Worm (Caenorhabditis elegans): ENCODE data around the gene W06G6.2.

DNA sequence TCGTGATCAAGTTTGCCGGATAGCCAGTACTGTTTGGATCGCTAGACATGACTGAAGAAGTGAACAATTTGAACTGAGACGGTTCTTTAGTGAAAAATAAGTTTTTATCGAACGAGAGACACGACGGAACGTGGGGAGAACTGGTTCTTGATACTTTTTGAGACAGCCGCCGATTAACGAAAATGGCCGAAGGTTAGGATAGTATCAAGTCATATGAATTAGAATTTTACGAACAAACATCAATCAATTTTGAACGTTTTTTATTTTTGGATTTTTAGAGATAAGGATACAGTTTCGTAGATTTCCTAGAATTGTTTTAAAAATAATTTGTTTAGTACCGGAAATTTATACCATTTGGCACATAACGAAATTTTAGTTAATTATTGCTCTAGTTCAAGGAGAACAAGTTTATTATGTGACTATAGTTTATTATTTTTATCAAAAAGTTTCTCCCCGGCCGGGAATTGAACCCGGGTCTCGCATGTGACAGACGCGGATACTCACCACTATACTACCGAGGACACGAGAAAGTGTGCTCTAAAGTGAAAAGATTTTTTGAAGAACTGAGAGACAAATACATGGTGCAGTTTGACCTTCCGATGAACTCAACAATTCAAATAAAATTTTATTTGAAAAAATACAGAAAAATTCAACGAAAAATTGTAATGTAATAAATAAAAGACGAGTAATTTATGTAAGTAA lies 19.4 kb downstream of the W06G6.2 start, which contains the start of gene W06G6.20:
- TF ChIP-seq him-1 (tag; optimal IDR thresholded peaks at IDR 0.05) (no peak), W03F9.2 (tag; optimal IDR thresholded peaks at IDR 0.05) (no peak), dao-5 (tag; optimal IDR thresholded peaks at IDR 0.05) (no peak)
